Worm (Caenorhabditis elegans): ENCODE data around the gene sor-3.

The sor-3 gene

ce11 chrX:353134-353669 lies at the start of gene sor-3:
sor-3 (plus strand) TSS chrX:353619.
- TF ChIP-seq zip-4 (GFP tag; optimal IDR thresholded peaks at IDR 0.05) (no peak), ces-1 (GFP tag; optimal IDR thresholded peaks at IDR 0.05) (no peak), egl-27 (tag; optimal IDR thresholded peaks at IDR 0.05) (no peak), fkh-4 (tag; optimal IDR thresholded peaks at IDR 0.05; ENCODE audit: borderline replicate concordance) (no peak), vab-15 (tag; optimal IDR thresholded peaks at IDR 0.05) (peak; percentile 18), Y116A8C.19 (tag; optimal IDR thresholded peaks at IDR 0.05; ENCODE audit: borderline replicate concordance) (no peak), hlh-17 (GFP tag; optimal IDR thresholded peaks at IDR 0.05; ENCODE audit: borderline replicate concordance) (no peak), nhr-11 (tag; optimal IDR thresholded peaks at IDR 0.05) (peak; percentile 51), efl-1 (optimal IDR thresholded peaks at IDR 0.05) (peak; percentile 62 to 71), efl-1 (GFP tag; optimal IDR thresholded peaks at IDR 0.05 in 1 of 2) (peak; percentile 23 to 94), nhr-77 (tag; optimal IDR thresholded peaks at IDR 0.05) (peak; percentile 76), nhr-84 (tag; optimal IDR thresholded peaks at IDR 0.05) (no peak), swsn-7 (tag; optimal IDR thresholded peaks at IDR 0.05) (peak; percentile 91), sup-37 (GFP tag; optimal IDR thresholded peaks at IDR 0.05) (no peak), skn-1 (tag; optimal IDR thresholded peaks at IDR 0.05) (peak; percentile 69), sox-4 (tag; optimal IDR thresholded peaks at IDR 0.05) (peak; percentile 75), elt-3 (tag; optimal IDR thresholded peaks at IDR 0.05) (peak in 2 of 6 experiments; percentile 50 to 79), ztf-11 (tag; optimal IDR thresholded peaks at IDR 0.05) (peak in 1 of 2 experiments; percentile 47), isw-1 (GFP tag; IDR thresholded peaks at IDR 0.05) (peak; percentile 66), nhr-20 (tag; optimal IDR thresholded peaks at IDR 0.05) (peak; percentile 88), ceh-8 (GFP tag; optimal IDR thresholded peaks at IDR 0.05) (peak; percentile 76), C16A3.4 (tag; optimal IDR thresholded peaks at IDR 0.05) (peak; percentile 88), hpl-2 (GFP tag; optimal IDR thresholded peaks at IDR 0.05) (peak; percentile 85), ztf-4 (tag; optimal IDR thresholded peaks at IDR 0.05) (peak; percentile 16), ama-1 (optimal IDR thresholded peaks at IDR 0.05) (no peak), rnt-1 (tag; optimal IDR thresholded peaks at IDR 0.05) (peak; percentile 85), F16B12.6 (tag; optimal IDR thresholded peaks at IDR 0.05) (peak; percentile 51), fkh-10 (GFP tag; optimal IDR thresholded peaks at IDR 0.05) (peak; percentile 56), nhr-71 (tag; optimal IDR thresholded peaks at IDR 0.05) (peak; percentile 92), mdl-1 (tag; optimal IDR thresholded peaks at IDR 0.05) (peak in 1 of 2 experiments; percentile 78), snu-23 (GFP tag; optimal IDR thresholded peaks at IDR 0.05) (peak; percentile 96), lin-39 (tag; optimal IDR thresholded peaks at IDR 0.05) (peak; percentile 70), nhr-47 (tag; optimal IDR thresholded peaks at IDR 0.05) (peak; percentile 93), jun-1 (tag; optimal IDR thresholded peaks at IDR 0.05) (peak; percentile 87), nhr-28 (tag; optimal IDR thresholded peaks at IDR 0.05) (peak; percentile 34), irx-1 (tag; optimal IDR thresholded peaks at IDR 0.05) (peak; percentile 76), tlp-1 (tag; optimal IDR thresholded peaks at IDR 0.05) (no peak), ceh-63 (GFP tag; optimal IDR thresholded peaks at IDR 0.05) (no peak), blmp-1 (tag; optimal IDR thresholded peaks at IDR 0.05) (peak; percentile 67), pax-3 (tag; optimal IDR thresholded peaks at IDR 0.05) (peak; percentile 43), elt-2 (tag; optimal IDR thresholded peaks at IDR 0.05) (peak; percentile 56), grh-1 (GFP tag; IDR thresholded peaks at IDR 0.05) (0 out of 2 replicates have a peak, but pooled peaks have one; percentile 19), tbx-2 (tag; optimal IDR thresholded peaks at IDR 0.05) (peak; percentile 87), unc-130 (tag; optimal IDR thresholded peaks at IDR 0.05) (peak; percentile 49), mef-2 (tag; optimal IDR thresholded peaks at IDR 0.05) (no peak), snpc-4 (tag; optimal IDR thresholded peaks at IDR 0.05) (peak; percentile 62), lsy-2 (tag; optimal IDR thresholded peaks at IDR 0.05) (peak; percentile 75 to 89), nhr-19 (GFP tag; conservative IDR thresholded peaks at IDR 0.05) (peak; percentile 82), nhr-85 (tag) (peak; percentile 83), mep-1 (tag; optimal IDR thresholded peaks at IDR 0.05) (peak; percentile 86), ceh-88 (GFP tag; IDR thresholded peaks at IDR 0.05) (peak; percentile 33; the same call in 1 of the 2 replicates), unc-86 (tag; optimal IDR thresholded peaks at IDR 0.05) (peak; percentile 79), aly-2 (tag; optimal IDR thresholded peaks at IDR 0.05) (peak; percentile 81)
